Worm (Caenorhabditis elegans): Measurements from ENCODE around the gene Y32G9A.3.

DNA sequence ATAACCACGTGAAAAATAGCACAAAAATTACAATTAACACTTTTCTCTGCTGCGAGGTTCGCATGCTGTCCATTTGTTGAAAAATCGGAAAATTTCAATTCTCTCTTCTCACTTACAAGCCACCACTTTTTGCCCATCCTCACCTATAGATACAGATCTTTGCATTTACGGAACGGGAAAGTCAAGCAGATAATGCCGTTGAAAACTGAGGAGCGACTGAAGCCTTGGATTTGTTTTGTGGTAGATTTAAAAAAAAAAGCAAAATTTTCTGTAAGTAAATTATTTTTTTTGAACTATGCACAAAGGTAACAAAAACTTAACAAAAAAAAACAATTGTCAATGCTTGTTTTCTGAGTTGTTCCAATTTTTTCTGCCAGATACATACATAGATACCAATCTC, 14.3 kb downstream of the Y32G9A.3 start, which contains the start of gene T06A1.1:
- TF ChIP-seq ref-1 (GFP tag; conservative IDR thresholded peaks at IDR 0.05) (no peak), ztf-29 (GFP tag; IDR thresholded peaks at IDR 0.05) (no peak), T22C8.4 (GFP tag; IDR thresholded peaks at IDR 0.05) (no peak), flt-1 (GFP tag; IDR thresholded peaks at IDR 0.05) (no peak), med-1 (GFP tag; optimal IDR thresholded peaks at IDR 0.05; ENCODE audit: insufficient read depth) (no peak)

All from whole organism, midembryonic.